Fruit fly (Drosophila melanogaster): ENCODE data around the gene CG1695.

The CG1695 gene

dm6 chrX:20480382-20480781, 46.6 kb downstream of the CG1695 start (continued):
- TF ChIP-seq sens-2 (GFP tag; IDR thresholded peaks at IDR 0.05) (peak; percentile 46; the same call in 1 of the 2 replicates), ranshi (GFP tag; IDR thresholded peaks at IDR 0.05) (peak; percentile 81), Sin3A (optimal IDR thresholded peaks at IDR 0.05) (no peak), CG10543 (GFP tag; optimal IDR thresholded peaks at IDR 0.05) (no peak), pan (optimal IDR thresholded peaks at IDR 0.05) (no peak), pan (GFP tag; optimal IDR thresholded peaks at IDR 0.05 in 1 of 2, IDR thresholded peaks at IDR 0.05 in 1 of 2) (peak in 1 of 2 experiments; percentile 75), D19B (GFP tag; optimal IDR thresholded peaks at IDR 0.05) (peak; percentile 23), Sox100B (GFP tag; optimal IDR thresholded peaks at IDR 0.05) (no peak), danr (GFP tag; IDR thresholded peaks at IDR 0.05) (no peak), Neu2 (GFP tag; optimal IDR thresholded peaks at IDR 0.05; ENCODE audit: borderline replicate concordance) (no peak), Stat92E (GFP tag; optimal IDR thresholded peaks at IDR 0.05) (no peak), yki (optimal IDR thresholded peaks at IDR 0.05) (no peak), zf30C (GFP tag; optimal IDR thresholded peaks at IDR 0.05) (no peak), CG14014 (GFP tag; IDR thresholded peaks at IDR 0.05) (peak; percentile 81), CG6689 (GFP tag; IDR thresholded peaks at IDR 0.05) (peak; percentile 54; the same call in 1 of the 2 replicates), NfI (GFP tag; optimal IDR thresholded peaks at IDR 0.05) (peak; percentile 73), CG16863 (GFP tag; optimal IDR thresholded peaks at IDR 0.05) (peak; percentile 70), CG16815 (GFP tag; optimal IDR thresholded peaks at IDR 0.05) (peak; percentile 61), BEAF-32 (GFP tag; optimal IDR thresholded peaks at IDR 0.05) (no peak), croc (GFP tag; conservative IDR thresholded peaks at IDR 0.05) (no peak), sqz (GFP tag; optimal IDR thresholded peaks at IDR 0.05) (no peak), CG11456 (GFP tag; IDR thresholded peaks at IDR 0.05) (0 out of 3 replicates have a peak, but pooled peaks have one; percentile 43), wor (GFP tag; IDR thresholded peaks at IDR 0.05) (peak; percentile 37; the same call in 1 of the 2 replicates), CG34224 (GFP tag; IDR thresholded peaks at IDR 0.05; ENCODE audit: partially characterized antibody) (no peak), CG1024 (GFP tag; IDR thresholded peaks at IDR 0.05) (0 out of 2 replicates have a peak, but pooled peaks have one; percentile 16), ab (GFP tag; optimal IDR thresholded peaks at IDR 0.05) (peak; percentile 9), CG5180 (GFP tag; optimal IDR thresholded peaks at IDR 0.05) (no peak), sob (GFP tag; IDR thresholded peaks at IDR 0.05) (peak; percentile 61), zen (tag; optimal IDR thresholded peaks at IDR 0.05) (peak; percentile 63), sim (GFP tag; IDR thresholded peaks at IDR 0.05) (0 out of 2 replicates have a peak, but pooled peaks have one; percentile 10), chinmo (GFP tag; IDR thresholded peaks at IDR 0.05; ENCODE audit: partially characterized antibody) (no peak), stc (GFP tag; IDR thresholded peaks at IDR 0.05) (peak; percentile 15; the same call in 1 of the 2 replicates), CG8944 (GFP tag; optimal IDR thresholded peaks at IDR 0.05) (peak; percentile 76), bbx (GFP tag; IDR thresholded peaks at IDR 0.05; ENCODE audit: partially characterized antibody) (no peak), jigr1 (GFP tag; IDR thresholded peaks at IDR 0.05) (no peak), Rfx (GFP tag; IDR thresholded peaks at IDR 0.05) (peak; percentile 61), GATAe (GFP tag; conservative IDR thresholded peaks at IDR 0.05) (no peak), grau (tag; optimal IDR thresholded peaks at IDR 0.05) (peak; percentile 71), twi (tag; optimal IDR thresholded peaks at IDR 0.05) (no peak), CG10462 (GFP tag; optimal IDR thresholded peaks at IDR 0.05) (peak; percentile 52), gsb-n (tag; optimal IDR thresholded peaks at IDR 0.05) (no peak), Dek (tag; optimal IDR thresholded peaks at IDR 0.05) (no peak), dmrt99B (tag; optimal IDR thresholded peaks at IDR 0.05) (peak; percentile 76), bigmax (GFP tag; optimal IDR thresholded peaks at IDR 0.05) (no peak), Blimp-1 (GFP tag; optimal IDR thresholded peaks at IDR 0.05) (no peak), ATbp (GFP tag; optimal IDR thresholded peaks at IDR 0.05) (peak; percentile 73), CG18476 (GFP tag; optimal IDR thresholded peaks at IDR 0.05) (peak; percentile 35), CG9727 (GFP tag; optimal IDR thresholded peaks at IDR 0.05) (peak; percentile 73), Dp (GFP tag; optimal IDR thresholded peaks at IDR 0.05) (no peak), insv (GFP tag; optimal IDR thresholded peaks at IDR 0.05) (no peak), tgo (GFP tag; IDR thresholded peaks at IDR 0.05) (peak; percentile 29; the same call in 2 of the 3 replicates)

All from whole organism, embryonic.